Worm (Caenorhabditis elegans) whole organism, early embryonic: ENCODE results near the gene C16C8.21.
A peak's percentile ranks its signal among the peaks of the same experiment; 100 is the strongest.

ENCODE experiments used
- B0310.2 ChIP-seq: sonication (generic microtip); optimal IDR thresholded peaks from 2 replicates; lab custom pipeline; 2016; ENCODE audit warnings: mild to moderate bottlenecking, missing genetic modification characterization, missing compliant biosample characterization
- F13C5.2 ChIP-seq: sonication (generic microtip); optimal IDR thresholded peaks from 2 replicates; lab custom pipeline; 2017; ENCODE audit warnings: mild to moderate bottlenecking, missing genetic modification characterization, inconsistent platforms, missing compliant biosample characterization
- aly-1 ChIP-seq: sonication (generic microtip); optimal IDR thresholded peaks from 2 replicates; lab custom pipeline; 2016; ENCODE audit warnings: missing genetic modification characterization, missing compliant biosample characterization
- ama-1 ChIP-seq: fragments of 150-350 bp; optimal IDR thresholded peaks from 2 replicates; lab custom pipeline; 2014
- ceh-13 ChIP-seq: fragments of 200-800 bp; sonication (Bioruptor generic); optimal IDR thresholded peaks from 2 replicates; lab custom pipeline; 2018; ENCODE audit warnings: mild to moderate bottlenecking, missing genetic modification characterization, missing compliant biosample characterization
- ceh-36 ChIP-seq: sonication (generic microtip); optimal IDR thresholded peaks from 2 replicates; lab custom pipeline; 2016; ENCODE audit warnings: missing genetic modification characterization, inconsistent platforms, missing compliant biosample characterization
- ets-7 ChIP-seq: sonication (generic microtip); optimal IDR thresholded peaks from 2 replicates; lab custom pipeline; 2016; ENCODE audit warnings: missing genotype, missing genetic modification characterization, missing compliant biosample characterization
- flt-1 ChIP-seq: fragments of 200-800 bp; sonication (Bioruptor generic); IDR thresholded peaks from 2 replicates; pipeline ENCODE4 v1.3.6; 2022; ENCODE audit warnings: missing genetic modification characterization, missing compliant biosample characterization
- hmbx-1 ChIP-seq: sonication (generic microtip); optimal IDR thresholded peaks from 2 replicates; lab custom pipeline; 2016; ENCODE audit warnings: mild to moderate bottlenecking, missing genetic modification characterization, missing compliant biosample characterization
- hmg-4 ChIP-seq: fragments of 200-800 bp; sonication (Bioruptor generic); optimal IDR thresholded peaks from 2 replicates; lab custom pipeline; 2018; ENCODE audit warnings: mild to moderate bottlenecking, missing genetic modification characterization, missing compliant biosample characterization
- hnd-1 ChIP-seq: sonication (generic microtip); optimal IDR thresholded peaks from 2 replicates; lab custom pipeline; 2016; ENCODE audit warnings: missing genetic modification characterization, missing compliant biosample characterization
- pes-1 ChIP-seq: fragments of 200-800 bp; sonication (Bioruptor generic); IDR thresholded peaks from 2 replicates; pipeline ENCODE4 v1.3.6; 2022; ENCODE audit warnings: missing genetic modification reagents, missing genetic modification characterization, missing compliant biosample characterization
- scrt-1 ChIP-seq: fragments of 200-800 bp; sonication (Bioruptor generic); IDR thresholded peaks from 2 replicates; pipeline ENCODE4 v1.3.6; 2022; ENCODE audit warnings: missing genetic modification characterization, missing compliant biosample characterization
- sea-1 ChIP-seq: fragments of 200-800 bp; sonication (Bioruptor generic); conservative IDR thresholded peaks from 2 replicates; pipeline ENCODE4 v1.3.6; 2022; ENCODE audit warnings: missing genetic modification characterization, missing compliant biosample characterization
- tbx-11 ChIP-seq: fragments of 200-800 bp; sonication (Bioruptor generic); IDR thresholded peaks from 2 replicates; pipeline ENCODE4 v1.3.6; 2022; ENCODE audit warnings: missing genetic modification characterization, missing compliant biosample characterization
- tbx-37 ChIP-seq: fragments of 200-800 bp; sonication (Bioruptor generic); conservative IDR thresholded peaks from 2 replicates; pipeline ENCODE4 v1.3.6; 2022; ENCODE audit warnings: missing genetic modification reagents, missing genetic modification characterization, missing compliant biosample characterization
- tra-4 ChIP-seq: sonication (generic microtip); optimal IDR thresholded peaks from 2 replicates; lab custom pipeline; 2017; ENCODE audit warnings: missing genetic modification characterization, missing compliant biosample characterization

Gene C16C8.21

DNA sequence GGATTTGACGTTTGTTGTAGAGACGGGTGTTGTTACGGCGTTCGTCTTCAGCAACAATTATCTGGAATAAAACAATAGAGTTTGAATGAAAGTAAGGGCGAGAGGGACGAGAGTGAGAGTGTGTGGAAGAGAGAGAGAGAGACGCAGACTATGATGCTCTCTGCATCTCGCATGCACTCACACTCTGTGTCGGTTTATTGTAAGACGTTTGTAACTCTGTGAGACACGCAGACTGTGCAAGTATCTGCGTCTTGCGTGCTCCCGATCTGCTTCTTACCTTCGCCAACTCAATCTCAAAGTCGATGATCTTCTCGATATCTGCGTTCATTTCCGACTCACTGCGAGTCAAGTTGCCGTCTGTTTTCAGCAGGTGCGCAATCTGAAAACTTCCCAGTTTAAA, 25.1 kb upstream of the C16C8.21 start:
- TF ChIP-seq pes-1, result no peak
- no peak for TF ChIP-seq F13C5.2 (tag; lab: Kevin White, UChicago)
- TF ChIP-seq scrt-1 (GFP tag; lab: Robert Waterston, UW), result no peak
- TF ChIP-seq tbx-37 (GFP tag; lab: Robert Waterston, UW), result no peak
- TF ChIP-seq ceh-13 (GFP tag; lab: Kevin White, UChicago), result no peak
- TF ChIP-seq ama-1, result no peak
- no peak for TF ChIP-seq aly-1 (tag; lab: Kevin White, UChicago)
- TF ChIP-seq tra-4 (tag; lab: Kevin White, UChicago), result no peak
- no peak for TF ChIP-seq flt-1 (GFP tag; lab: Robert Waterston, UW)
- TF ChIP-seq hmg-4 (GFP tag; lab: Kevin White, UChicago), result no peak
- TF ChIP-seq hnd-1, result no peak
- TF ChIP-seq hmbx-1 (tag; lab: Kevin White, UChicago), result no peak
- TF ChIP-seq sea-1 (GFP tag; lab: Robert Waterston, UW), result no peak
- TF ChIP-seq tbx-11 (GFP tag; lab: Robert Waterston, UW), result no peak
- TF ChIP-seq ceh-36, result no peak
- no peak for TF ChIP-seq B0310.2 (tag; lab: Kevin White, UChicago)
- no peak for TF ChIP-seq ets-7

DNA sequence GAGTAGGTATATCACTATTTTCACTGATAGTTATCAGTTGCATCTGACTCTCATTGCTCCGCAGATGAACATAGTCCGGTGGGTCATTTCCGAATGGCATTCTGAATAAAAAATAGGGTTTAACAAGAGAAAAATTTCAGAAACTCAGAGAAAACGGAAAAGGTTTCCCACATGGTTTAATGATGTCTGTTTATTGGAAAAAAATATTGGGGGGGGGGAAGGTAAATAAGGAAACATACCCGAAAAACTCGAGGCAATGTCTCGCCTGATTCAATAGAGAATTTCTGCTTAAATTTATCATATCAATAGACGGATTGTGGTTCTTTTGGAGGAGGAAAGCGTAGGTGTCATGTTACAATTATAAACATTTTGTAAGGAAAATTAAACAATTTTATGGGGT, 22.6 kb upstream of the C16C8.21 start, which contains the start of gene nep-11:
Gene nep-11 (minus strand): TSS at position 101 of the 400 bp plus-strand sequence.
- TF ChIP-seq ceh-36, result no peak
- TF ChIP-seq hmbx-1 (tag; lab: Kevin White, UChicago), result no peak
- no peak for TF ChIP-seq tra-4 (tag; lab: Kevin White, UChicago)
- TF ChIP-seq hnd-1, result no peak
- TF ChIP-seq ama-1, result no peak
- TF ChIP-seq ceh-13 (GFP tag; lab: Kevin White, UChicago), result no peak
- no peak for TF ChIP-seq sea-1 (GFP tag; lab: Robert Waterston, UW)
- TF ChIP-seq B0310.2 (tag; lab: Kevin White, UChicago), result no peak
- no peak for TF ChIP-seq scrt-1 (GFP tag; lab: Robert Waterston, UW)

DNA sequence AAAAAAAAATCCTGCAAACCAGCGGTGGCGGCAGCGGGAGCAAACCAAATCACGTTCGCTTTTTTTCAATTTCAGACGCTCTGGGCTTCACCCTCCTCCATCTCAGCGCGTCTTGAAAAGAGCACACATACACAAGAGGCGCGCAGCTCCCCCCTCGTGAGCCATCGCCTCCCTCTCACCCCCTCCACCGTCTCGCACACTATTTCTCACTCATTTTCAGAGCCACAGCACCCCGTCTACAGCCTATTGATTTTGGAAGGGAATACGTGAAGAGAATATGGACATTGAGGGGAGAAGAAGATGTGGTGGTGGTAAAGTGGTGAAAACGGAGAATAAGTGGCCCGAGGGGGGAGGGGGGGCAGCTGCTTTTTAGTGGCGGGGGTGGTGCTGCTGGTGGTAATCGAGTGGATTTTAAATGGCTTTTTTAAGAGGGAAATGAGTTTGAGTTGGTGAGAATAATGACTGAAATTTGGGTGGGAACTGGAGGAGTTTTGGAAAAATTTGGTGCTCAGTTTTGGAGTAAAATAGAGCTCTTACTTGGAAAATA, 19.8 kb upstream of the C16C8.21 start:
- no peak for TF ChIP-seq pes-1
- TF ChIP-seq sea-1 (GFP tag; lab: Robert Waterston, UW), result no peak

DNA sequence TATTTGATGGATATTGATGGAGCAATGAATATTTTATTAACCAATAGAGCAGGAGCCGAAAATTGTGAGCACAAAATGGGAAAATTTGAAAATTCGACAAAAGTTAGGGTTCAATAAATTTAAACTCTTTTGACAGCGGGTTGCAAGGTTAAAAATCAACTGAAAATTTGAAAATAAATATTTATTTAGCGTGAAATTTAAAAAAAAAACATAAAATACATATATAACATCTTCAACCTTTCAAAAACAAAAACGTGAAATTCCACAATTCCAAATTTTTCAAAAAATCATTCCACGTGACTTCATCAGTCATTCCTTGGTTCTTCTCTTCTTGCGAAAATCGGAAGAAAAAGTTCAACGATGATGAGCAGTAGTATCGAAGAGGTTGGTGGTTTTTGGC, 18.6 kb upstream of the C16C8.21 start, which contains the start of gene C16C8.18:
Gene C16C8.18 (plus strand): TSS at position 301 of the 400 bp plus-strand sequence.
- TF ChIP-seq hnd-1 (no peak), B0310.2 (tag; lab: Kevin White, UChicago) (no peak), hmbx-1 (tag; lab: Kevin White, UChicago) (no peak), tra-4 (tag; lab: Kevin White, UChicago) (no peak)

DNA sequence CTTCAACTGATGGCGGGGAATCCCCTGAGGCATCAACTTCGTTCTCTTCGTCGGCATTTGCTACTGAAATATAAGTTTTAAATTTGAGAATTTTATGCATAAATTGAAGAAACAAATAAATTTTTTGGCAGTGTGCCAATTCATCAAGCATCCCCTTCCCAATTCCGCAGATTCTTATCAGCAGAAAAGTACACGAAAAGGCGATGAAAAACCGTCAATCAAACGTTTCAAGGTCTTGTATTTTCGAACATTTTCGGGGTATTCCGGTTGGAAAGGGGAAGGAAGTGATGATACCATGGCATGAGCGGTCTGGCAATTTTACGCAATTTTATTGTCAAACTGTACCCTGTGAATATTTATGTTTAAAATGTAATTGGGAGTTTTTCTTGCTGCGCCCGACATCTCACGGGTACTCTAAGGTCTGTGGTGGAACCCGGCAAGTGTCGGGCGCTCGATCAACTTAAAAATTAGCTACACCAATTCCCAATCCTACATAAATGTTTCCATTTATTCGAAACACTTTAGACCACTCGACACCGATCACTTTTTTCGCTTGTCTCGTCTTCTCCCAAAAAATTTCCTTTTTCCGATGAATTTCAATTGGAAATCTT, 13.0 kb upstream of the C16C8.21 start:
- TF ChIP-seq scrt-1 (GFP tag; lab: Robert Waterston, UW) (no peak), ama-1 (no peak), tbx-11 (GFP tag; lab: Robert Waterston, UW) (no peak), hnd-1 (no peak), ceh-36 (no peak), flt-1 (GFP tag; lab: Robert Waterston, UW) (no peak), B0310.2 (tag; lab: Kevin White, UChicago) (no peak), aly-1 (tag; lab: Kevin White, UChicago) (no peak)

DNA sequence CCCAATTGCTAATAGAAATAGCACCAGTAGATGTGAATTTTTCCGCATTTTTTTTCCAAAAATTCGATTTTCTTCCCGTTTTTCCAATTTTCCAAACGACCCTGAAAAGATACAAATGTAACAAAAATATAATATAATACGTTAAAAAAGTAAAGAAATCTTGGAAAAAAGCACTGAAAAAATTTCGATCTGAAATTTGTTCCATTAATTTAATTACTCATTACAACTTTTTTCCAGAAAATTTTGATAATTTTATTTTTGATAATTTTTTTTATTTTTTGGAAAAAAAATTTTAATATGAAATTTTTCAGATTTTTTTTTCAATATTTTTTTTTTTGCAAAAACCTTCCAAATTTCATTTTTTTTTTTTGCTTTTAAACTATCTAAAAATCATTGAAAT, 11.6 kb upstream of the C16C8.21 start, which contains the start of gene skpo-2:
Gene skpo-2 (minus strand): TSS at position 101 of the 400 bp plus-strand sequence.
- no peak for TF ChIP-seq ama-1
- TF ChIP-seq tra-4 (tag; lab: Kevin White, UChicago), result no peak
- no peak for TF ChIP-seq ceh-36
- TF ChIP-seq ets-7, result no peak
- TF ChIP-seq hnd-1, result no peak
- no peak for TF ChIP-seq F13C5.2 (tag; lab: Kevin White, UChicago)

DNA sequence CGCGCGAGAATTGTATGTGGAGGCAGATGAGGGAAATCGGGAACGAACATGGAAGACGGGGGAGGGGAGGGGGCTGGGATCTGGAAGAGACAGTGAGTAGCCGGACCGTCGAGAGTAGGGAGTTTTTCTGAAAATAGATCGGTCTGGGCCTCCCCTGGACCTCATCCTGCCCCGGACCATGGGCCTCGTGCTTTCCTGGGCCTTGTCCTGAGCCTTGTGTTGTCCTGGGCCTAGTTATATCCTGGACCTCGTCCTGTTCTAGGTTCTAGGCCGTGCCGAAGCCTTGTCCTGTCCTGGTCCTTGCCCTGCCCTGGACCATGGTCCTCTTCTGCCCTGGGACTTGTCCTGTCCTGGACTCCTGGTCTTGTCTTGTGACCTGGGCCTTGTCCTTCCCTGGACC, 10.6 kb upstream of the C16C8.21 start:
- no peak for TF ChIP-seq flt-1 (GFP tag; lab: Robert Waterston, UW)
- TF ChIP-seq tbx-11 (GFP tag; lab: Robert Waterston, UW), result 0 out of 2 replicates have a peak, but pooled peaks have one; percentile 21

DNA sequence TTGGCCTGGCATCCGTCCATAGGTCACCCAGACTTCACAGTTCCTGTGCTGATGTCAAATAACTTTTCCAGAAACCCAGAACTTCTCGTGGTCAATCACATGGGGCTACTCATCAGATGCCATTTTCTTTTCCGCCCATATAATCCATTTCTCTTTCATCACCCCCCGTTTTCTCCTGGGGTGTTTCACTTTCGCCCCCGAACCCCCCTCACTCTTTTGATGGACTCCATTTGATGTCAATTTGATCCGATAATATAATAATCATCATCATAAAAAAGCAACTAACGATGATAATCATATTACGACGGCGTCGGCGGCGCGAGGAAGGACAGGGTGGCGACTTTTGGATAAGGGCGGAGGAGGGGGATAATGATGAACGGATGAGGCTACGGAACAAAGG, 9.7 kb upstream of the C16C8.21 start:
- TF ChIP-seq scrt-1 (GFP tag; lab: Robert Waterston, UW) (no peak), hmbx-1 (tag; lab: Kevin White, UChicago) (no peak), F13C5.2 (tag; lab: Kevin White, UChicago) (no peak), ceh-36 (no peak), hmg-4 (GFP tag; lab: Kevin White, UChicago) (no peak), tbx-11 (GFP tag; lab: Robert Waterston, UW) (no peak), B0310.2 (tag; lab: Kevin White, UChicago) (no peak), ceh-13 (GFP tag; lab: Kevin White, UChicago) (no peak), tbx-37 (GFP tag; lab: Robert Waterston, UW) (no peak), sea-1 (GFP tag; lab: Robert Waterston, UW) (no peak)
